Fruit fly (Drosophila melanogaster) Kc167 (cell line): Measurements from ENCODE around the gene Tep3.

ENCODE experiments used
- Myc ChIP-seq: fragments of >200 bp; optimal IDR thresholded peaks from 2 replicates; lab custom pipeline; 2017; ENCODE audit warnings: missing external identifiers
- Sin3A ChIP-seq: fragments of >200 bp; optimal IDR thresholded peaks from 2 replicates; lab custom pipeline; 2018; ENCODE audit warnings: missing external identifiers
- insv ChIP-seq: fragments of >200 bp; optimal IDR thresholded peaks from 3 replicates; lab custom pipeline; 2018; ENCODE audit warnings: missing external identifiers

- TF ChIP-seq Sin3A (lab: Kevin White, UChicago) (no peak), insv (lab: Kevin White, UChicago) (no peak), Myc (lab: Kevin White, UChicago) (no peak)
These were observed 38.8 kb downstream of the Tep3 start, which contains the start of gene Acp1 for dm6 chr2L:7741437-7741836.
